Fruit fly (Drosophila melanogaster) whole organism, pupa: ENCODE measurements around the gene CG13144.

ENCODE experiments used
- CG10348 ChIP-seq: fragments of 200-800 bp; sonication (Bioruptor generic); IDR thresholded peaks from 2 replicates; pipeline ENCODE4 v1.3.6; 2022; ENCODE audit warnings: missing biosample characterization, missing genetic modification characterization
- CG12605 ChIP-seq: fragments of 200-800 bp; sonication (Bioruptor generic); IDR thresholded peaks from 2 replicates; pipeline ENCODE4 v1.3.6; 2022; ENCODE audit warnings: missing biosample characterization, missing genetic modification characterization
- CG13204 ChIP-seq: fragments of 200-800 bp; sonication (Bioruptor generic); optimal IDR thresholded peaks from 2 replicates; lab custom pipeline; 2018; ENCODE audit warnings: missing biosample characterization, mild to moderate bottlenecking, missing genetic modification characterization, moderate library complexity
- CG14655 ChIP-seq: fragments of 200-800 bp; sonication (Bioruptor generic); optimal IDR thresholded peaks from 3 replicates; lab custom pipeline; 2017; ENCODE audit warnings: mild to moderate bottlenecking, missing biosample characterization, missing genetic modification reagents, missing genetic modification characterization
- CG15710 ChIP-seq: fragments of 200-800 bp; sonication (Bioruptor generic); optimal IDR thresholded peaks from 2 replicates; lab custom pipeline; 2018; ENCODE audit warnings: missing biosample characterization, mild to moderate bottlenecking, missing genetic modification characterization, moderate library complexity
- CG17806 ChIP-seq: fragments of 200-800 bp; sonication (Bioruptor generic); optimal IDR thresholded peaks from 2 replicates; lab custom pipeline; 2018; ENCODE audit warnings: missing biosample characterization, mild to moderate bottlenecking, missing genetic modification characterization, moderate library complexity
- CG32121 ChIP-seq: fragments of 200-800 bp; sonication (Bioruptor generic); IDR thresholded peaks from 2 replicates; pipeline ENCODE4 v1.3.6; 2022; ENCODE audit warnings: missing biosample characterization, missing genetic modification characterization
- CG34367 ChIP-seq: fragments of 200-800 bp; sonication (Bioruptor generic); optimal IDR thresholded peaks from 2 replicates; lab custom pipeline; 2018; ENCODE audit warnings: missing biosample characterization, mild to moderate bottlenecking, missing genetic modification characterization
- CG4496 ChIP-seq: fragments of 200-800 bp; sonication (Bioruptor generic); IDR thresholded peaks from 3 replicates; pipeline ENCODE4 v1.3.6; 2022; ENCODE audit warnings: missing biosample characterization, missing genetic modification characterization
- CG8159 ChIP-seq: fragments of 200-800 bp; sonication (Bioruptor generic); optimal IDR thresholded peaks from 3 replicates; lab custom pipeline; 2018; ENCODE audit warnings: missing biosample characterization, mild to moderate bottlenecking, missing genetic modification characterization, moderate library complexity
- CG8301 ChIP-seq: fragments of 200-800 bp; sonication (Bioruptor generic); optimal IDR thresholded peaks from 2 replicates; lab custom pipeline; 2018; ENCODE audit warnings: missing biosample characterization, mild to moderate bottlenecking, missing genetic modification characterization
- CG9948 ChIP-seq: fragments of 200-800 bp; sonication (Bioruptor generic); optimal IDR thresholded peaks from 2 replicates; lab custom pipeline; 2018; ENCODE audit warnings: missing biosample characterization, mild to moderate bottlenecking, missing genetic modification characterization, moderate library complexity
- D1 ChIP-seq: fragments of 200-800 bp; sonication (Bioruptor generic); optimal IDR thresholded peaks from 2 replicates; lab custom pipeline; 2018; ENCODE audit warnings: missing biosample characterization, mild to moderate bottlenecking, missing genetic modification characterization, moderate library complexity
- EcR ChIP-seq: fragments of 200-800 bp; sonication (Bioruptor generic); optimal IDR thresholded peaks from 3 replicates; lab custom pipeline; 2019; ENCODE audit warnings: missing biosample characterization, missing genetic modification characterization, mild to moderate bottlenecking, moderate library complexity, missing genetic modification reagents
- Ets98B ChIP-seq: fragments of 200-800 bp; sonication (Bioruptor generic); IDR thresholded peaks from 2 replicates; pipeline ENCODE4 v1.3.6; 2022; ENCODE audit warnings: missing biosample characterization, missing genetic modification characterization
- Pif1A ChIP-seq: fragments of 200-800 bp; sonication (Bioruptor generic); optimal IDR thresholded peaks from 3 replicates; lab custom pipeline; 2016; ENCODE audit warnings: missing biosample characterization, missing genetic modification characterization
- Pif1B ChIP-seq: fragments of 200-800 bp; sonication (Bioruptor generic); optimal IDR thresholded peaks from 3 replicates; lab custom pipeline; 2016; ENCODE audit warnings: missing biosample characterization, missing genetic modification characterization
- Snoo ChIP-seq: fragments of 200-800 bp; sonication (Bioruptor generic); optimal IDR thresholded peaks from 3 replicates; lab custom pipeline; 2017; ENCODE audit warnings: missing biosample characterization, mild to moderate bottlenecking, missing genetic modification characterization, inconsistent platforms
- fd96Ca ChIP-seq: fragments of 200-800 bp; sonication (Bioruptor generic); IDR thresholded peaks from 3 replicates; pipeline ENCODE4 v1.3.6; 2022; ENCODE audit warnings: missing biosample characterization, missing genetic modification characterization
- gl ChIP-seq: fragments of 200-800 bp; sonication (Bioruptor generic); optimal IDR thresholded peaks from 2 replicates; lab custom pipeline; 2018; ENCODE audit warnings: missing biosample characterization, mild to moderate bottlenecking, missing genetic modification characterization
- rn ChIP-seq: fragments of 200-800 bp; sonication (Bioruptor generic); IDR thresholded peaks from 2 replicates; pipeline ENCODE4 v1.3.6; 2022; ENCODE audit warnings: missing biosample characterization, missing genetic modification characterization

CG13144 gene

dm6 chr2L:10522174-10522893 is 31.1 kb upstream of the CG13144 start:
- TF ChIP-seq CG12605 (GFP tag; lab: Robert Waterston, UW) (no peak), CG15710 (tag; lab: Kevin White, UChicago) (peak; percentile 6), CG8159 (tag; lab: Kevin White, UChicago) (peak; percentile 28), fd96Ca (GFP tag; lab: Robert Waterston, UW) (0 out of 3 replicates have a peak, but pooled peaks have one; percentile 19), Snoo (tag; lab: Kevin White, UChicago) (no peak), CG13204 (GFP tag; lab: Kevin White, UChicago) (no peak), CG9948 (tag; lab: Kevin White, UChicago) (peak; percentile 8), Ets98B (GFP tag; lab: Robert Waterston, UW) (no peak), CG14655 (GFP tag; lab: Kevin White, UChicago) (peak; percentile 41), rn (GFP tag; lab: Robert Waterston, UW) (no peak), gl (tag; lab: Kevin White, UChicago) (no peak), Pif1A (GFP tag; lab: Kevin White, UChicago) (no peak), EcR (no peak), CG10348 (GFP tag; lab: Robert Waterston, UW) (no peak), CG32121 (GFP tag; lab: Robert Waterston, UW) (peak; percentile 23; the same call in 1 of the 2 replicates), CG34367 (no peak), CG8301 (tag; lab: Kevin White, UChicago) (peak; percentile 13), CG4496 (GFP tag; lab: Robert Waterston, UW) (0 out of 3 replicates have a peak, but pooled peaks have one; percentile 12), Pif1B (GFP tag; lab: Kevin White, UChicago) (no peak), D1 (tag; lab: Kevin White, UChicago) (no peak), CG17806 (tag; lab: Kevin White, UChicago) (no peak)

dm6 chr2L:10519225-10519624 is 28.0 kb upstream of the CG13144 start:
- TF ChIP-seq Ets98B (GFP tag; lab: Robert Waterston, UW) (peak; percentile 83), Snoo (tag; lab: Kevin White, UChicago) (peak; percentile 84), CG9948 (tag; lab: Kevin White, UChicago) (peak; percentile 80), gl (tag; lab: Kevin White, UChicago) (peak; percentile 77), fd96Ca (GFP tag; lab: Robert Waterston, UW) (peak; percentile 59; the same call in 2 of the 3 replicates), CG17806 (tag; lab: Kevin White, UChicago) (peak; percentile 88), CG14655 (GFP tag; lab: Kevin White, UChicago) (peak; percentile 78), CG15710 (tag; lab: Kevin White, UChicago) (peak; percentile 92), CG10348 (GFP tag; lab: Robert Waterston, UW) (no peak), CG8301 (tag; lab: Kevin White, UChicago) (peak; percentile 75), CG4496 (GFP tag; lab: Robert Waterston, UW) (peak; percentile 87), Pif1A (GFP tag; lab: Kevin White, UChicago) (peak; percentile 84), CG13204 (GFP tag; lab: Kevin White, UChicago) (peak; percentile 38), rn (GFP tag; lab: Robert Waterston, UW) (peak; percentile 25; the same call in 1 of the 2 replicates), CG32121 (GFP tag; lab: Robert Waterston, UW) (peak; percentile 74), CG12605 (GFP tag; lab: Robert Waterston, UW) (peak; percentile 69; the same call in 1 of the 2 replicates), D1 (tag; lab: Kevin White, UChicago) (peak; percentile 72), CG8159 (tag; lab: Kevin White, UChicago) (peak; percentile 89), EcR (peak; percentile 25), Pif1B (GFP tag; lab: Kevin White, UChicago) (peak; percentile 86), CG34367 (peak; percentile 84)
- TF ChIP-seq, all 21 proteins: peak for 20

DNA sequence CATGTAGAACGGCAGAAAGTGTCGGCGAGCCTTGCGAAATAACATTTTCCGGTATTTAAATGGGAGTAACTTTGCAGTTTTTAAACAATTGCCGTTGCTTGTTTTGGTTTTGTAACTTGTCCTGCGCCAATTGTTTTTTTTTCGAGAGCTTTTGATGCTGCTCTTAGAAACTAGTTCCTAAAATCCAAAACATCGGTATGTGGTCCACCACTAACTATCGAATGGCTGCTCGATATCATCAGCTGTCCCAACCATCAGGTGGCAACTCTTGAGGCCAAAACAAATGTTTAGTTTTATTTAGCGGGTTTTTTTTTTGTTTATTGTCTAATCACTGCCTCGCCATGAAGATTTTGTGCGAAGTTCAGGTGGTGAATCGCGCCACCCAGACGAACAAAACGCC is 25.8 kb upstream of the CG13144 start, which contains the start of the genes Fatp1 and Lrr47:
Gene Fatp1, minus strand, starts transcription at position 134 of the 400 bp plus-strand sequence.
Gene Lrr47, plus strand, starts transcription at position 251 of the 400 bp plus-strand sequence.
- no peak for TF ChIP-seq CG10348 (GFP tag; lab: Robert Waterston, UW)
- TF ChIP-seq CG8159 (tag; lab: Kevin White, UChicago) = peak; percentile 8
- TF ChIP-seq CG12605 (GFP tag; lab: Robert Waterston, UW) = peak; percentile 9; the same call in 1 of the 2 replicates

DNA sequence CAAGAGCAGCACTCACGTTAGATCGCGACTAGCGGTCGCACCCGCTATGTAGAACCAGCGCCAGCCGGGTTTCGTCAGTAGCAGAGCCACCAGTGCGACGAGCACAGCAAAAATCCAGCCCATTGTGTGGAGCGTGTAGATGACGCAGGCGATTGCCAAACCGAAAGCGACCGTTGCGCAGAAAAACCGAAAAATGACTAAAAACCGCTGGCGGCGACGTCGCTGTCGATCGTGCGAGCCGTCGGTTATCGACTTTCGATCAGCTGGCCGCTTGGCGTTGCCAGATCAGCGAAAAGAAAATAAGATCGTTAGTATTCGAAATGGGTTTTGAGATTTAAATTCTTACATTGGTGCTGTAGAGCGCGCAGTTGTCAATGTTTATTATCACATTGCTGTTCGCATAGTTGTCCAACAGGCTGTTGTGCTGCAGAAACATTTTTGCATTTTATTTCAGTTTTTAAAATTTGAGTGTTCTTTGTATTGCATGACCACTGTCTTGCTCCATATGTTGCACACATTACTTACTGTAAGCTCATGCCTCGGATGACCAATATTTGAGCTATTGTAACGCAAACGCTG is 25.3 kb upstream of the CG13144 start:
- TF ChIP-seq Snoo (tag; lab: Kevin White, UChicago) (no peak), CG10348 (GFP tag; lab: Robert Waterston, UW) (no peak), CG12605 (GFP tag; lab: Robert Waterston, UW) (peak; percentile 16; the same call in 1 of the 2 replicates), CG8159 (tag; lab: Kevin White, UChicago) (no peak), CG17806 (tag; lab: Kevin White, UChicago) (no peak), rn (GFP tag; lab: Robert Waterston, UW) (0 out of 2 replicates have a peak, but pooled peaks have one; percentile 5), Pif1A (GFP tag; lab: Kevin White, UChicago) (peak; percentile 14), Pif1B (GFP tag; lab: Kevin White, UChicago) (peak; percentile 54), CG34367 (no peak), CG15710 (tag; lab: Kevin White, UChicago) (no peak), CG9948 (tag; lab: Kevin White, UChicago) (no peak), CG4496 (GFP tag; lab: Robert Waterston, UW) (no peak; the same call in 2 of the 3 replicates), D1 (tag; lab: Kevin White, UChicago) (no peak), gl (tag; lab: Kevin White, UChicago) (peak; percentile 27), CG14655 (GFP tag; lab: Kevin White, UChicago) (no peak), Ets98B (GFP tag; lab: Robert Waterston, UW) (peak; percentile 59; the same call in 1 of the 2 replicates), CG13204 (GFP tag; lab: Kevin White, UChicago) (peak; percentile 24), CG8301 (tag; lab: Kevin White, UChicago) (peak; percentile 14), fd96Ca (GFP tag; lab: Robert Waterston, UW) (peak; percentile 46; the same call in 1 of the 3 replicates), EcR (peak; percentile 71), CG32121 (GFP tag; lab: Robert Waterston, UW) (peak; percentile 52; the same call in 1 of the 2 replicates)
